Fruit fly (Drosophila melanogaster): ENCODE measurements around the gene Dyro.

Gene Dyro

DNA sequence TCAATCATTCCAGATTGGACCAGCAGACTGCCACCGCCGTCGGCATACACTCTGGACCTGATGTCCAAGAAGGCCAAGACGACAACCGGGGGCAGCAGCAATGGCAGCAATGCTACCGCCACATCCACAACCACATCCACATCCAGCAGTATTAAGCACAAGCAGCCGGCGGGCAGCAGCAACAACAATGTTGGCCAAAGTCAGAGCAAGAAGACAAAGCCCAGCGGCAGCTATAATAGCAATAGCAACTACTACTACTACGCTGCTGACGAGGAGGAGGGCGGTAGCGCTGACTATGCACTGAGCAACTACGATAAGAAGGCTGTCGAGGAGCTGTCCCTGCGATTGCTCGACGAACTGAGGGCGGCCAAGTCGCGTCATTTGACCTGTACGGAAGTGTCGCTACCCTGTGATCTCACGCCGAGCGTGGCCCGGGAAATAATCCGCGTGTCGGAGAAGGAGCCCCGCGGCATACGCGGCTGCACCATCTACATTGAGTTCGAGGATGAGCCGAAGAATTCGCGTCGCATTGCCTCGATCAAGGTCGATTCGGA, 42.0 kb downstream of the Dyro start:
- TF ChIP-seq CG8478 (optimal IDR thresholded peaks at IDR 0.05): no peak
- no peak for TF ChIP-seq CTCF (optimal IDR thresholded peaks at IDR 0.05)

DNA sequence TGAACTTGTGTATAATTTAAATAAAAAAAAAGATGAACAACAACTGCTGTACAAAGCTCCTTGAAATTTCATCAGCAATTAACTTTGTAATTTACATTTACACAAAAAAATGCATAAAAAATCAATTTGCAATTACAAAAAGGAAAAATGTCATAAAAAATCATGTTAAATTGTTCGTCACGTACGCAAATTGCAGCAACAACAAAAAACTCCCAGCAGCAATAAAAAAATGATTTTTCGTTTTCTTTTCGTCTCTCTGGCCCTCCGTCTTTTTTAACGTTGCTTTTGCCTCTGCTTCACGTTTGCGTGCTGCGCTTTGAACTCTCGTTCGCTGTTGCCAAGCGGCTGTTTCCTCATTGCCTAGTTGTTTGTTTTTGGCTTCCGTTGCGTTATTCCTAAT, 42.6 kb downstream of the Dyro start:
- no peak for TF ChIP-seq CG8478 (optimal IDR thresholded peaks at IDR 0.05)
- no peak for TF ChIP-seq CTCF (optimal IDR thresholded peaks at IDR 0.05)

DNA sequence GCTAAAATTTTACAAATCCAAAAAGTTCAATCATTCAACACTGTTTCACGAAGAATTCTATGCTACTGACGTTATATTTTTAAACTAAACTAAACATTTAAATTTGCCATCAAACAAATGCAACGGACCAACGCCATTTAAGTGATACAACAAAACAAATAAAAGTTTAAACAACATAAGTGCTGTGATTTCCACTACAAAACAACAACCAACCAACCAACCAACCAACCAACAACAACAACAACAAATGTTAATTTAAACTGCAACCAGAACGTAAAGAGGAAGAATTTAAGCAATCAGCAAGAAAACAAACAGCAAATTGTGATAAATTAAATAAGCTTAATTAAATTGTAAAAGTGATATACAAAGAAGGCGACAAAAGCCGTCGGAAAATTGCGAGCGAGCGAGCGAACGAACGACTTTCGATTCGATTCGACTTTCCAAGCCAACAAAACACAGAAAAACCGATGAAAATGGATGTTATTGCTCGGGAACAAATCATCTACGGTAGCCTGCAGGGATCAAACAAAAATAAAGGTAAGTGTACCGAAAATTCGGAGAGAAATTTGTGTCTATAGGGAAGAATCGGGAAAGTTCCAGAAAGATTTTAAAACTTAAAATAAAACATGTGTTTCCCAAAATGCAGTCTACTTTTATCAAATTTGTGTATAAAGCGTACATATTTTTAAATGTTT, 43.1 kb downstream of the Dyro start:
- no peak for TF ChIP-seq CG8478 (optimal IDR thresholded peaks at IDR 0.05)
- no peak for TF ChIP-seq CTCF (optimal IDR thresholded peaks at IDR 0.05)

DNA sequence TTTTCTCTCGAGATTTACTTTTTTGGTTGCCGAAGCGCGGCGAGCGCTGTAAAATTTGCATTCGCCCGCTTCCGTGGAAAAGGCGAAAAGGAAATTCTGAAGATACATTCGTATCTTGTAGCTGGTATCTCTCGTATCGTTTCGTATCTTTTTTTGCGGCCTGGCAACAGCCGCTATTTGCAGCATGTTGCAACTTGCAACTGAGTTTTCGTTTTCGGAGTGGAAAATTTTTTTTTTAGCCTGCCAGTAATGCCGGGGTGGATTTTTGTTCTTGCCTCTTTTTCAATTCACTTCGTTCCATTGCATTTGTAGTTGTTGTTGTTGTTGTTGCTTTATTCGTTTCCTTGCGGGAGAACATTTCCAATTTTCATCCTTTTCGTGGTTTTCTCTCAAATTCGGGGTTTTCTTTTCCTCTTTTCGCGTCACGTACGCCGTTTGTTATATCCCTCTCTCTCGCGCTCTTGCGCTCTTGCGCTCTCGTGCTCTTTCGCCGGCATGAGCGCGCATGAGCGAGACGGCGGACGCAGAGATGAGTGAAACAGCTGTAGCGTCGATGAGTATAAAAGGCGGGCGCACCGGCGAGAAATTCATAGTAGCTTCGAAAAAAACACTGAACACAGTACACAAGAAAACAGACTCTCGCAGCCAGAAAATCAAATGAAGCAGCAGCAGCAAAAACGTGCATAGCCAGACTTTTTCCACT, 43.8 kb downstream of the Dyro start, which contains the start of gene scyl:
Gene scyl, plus strand, starts transcription at position 587 of the 703 bp plus-strand sequence.
- TF ChIP-seq CTCF (optimal IDR thresholded peaks at IDR 0.05) (no peak), CG8478 (optimal IDR thresholded peaks at IDR 0.05) (no peak)

DNA sequence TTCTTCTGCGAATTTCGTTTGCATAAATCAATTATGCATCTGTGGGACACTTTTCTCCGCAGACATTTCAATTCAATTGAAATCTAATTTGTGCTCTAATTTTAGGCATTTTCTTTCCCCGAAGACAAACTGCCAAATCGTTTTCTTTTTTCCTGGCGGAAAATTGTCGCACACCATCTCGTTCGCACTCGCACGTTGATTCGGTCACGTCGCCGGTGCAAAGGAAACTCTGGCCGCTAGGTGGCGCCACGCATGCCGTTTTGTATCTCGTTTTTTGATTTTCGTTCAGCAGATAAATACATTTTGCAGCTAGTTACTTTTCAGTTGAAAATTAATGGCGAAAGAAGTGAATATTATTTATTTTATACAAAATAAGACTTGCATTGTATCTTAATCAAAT, 47.4 kb downstream of the Dyro start:
- TF ChIP-seq CTCF (optimal IDR thresholded peaks at IDR 0.05) (peak; percentile 92 to 93), CG8478 (optimal IDR thresholded peaks at IDR 0.05) (no peak)

DNA sequence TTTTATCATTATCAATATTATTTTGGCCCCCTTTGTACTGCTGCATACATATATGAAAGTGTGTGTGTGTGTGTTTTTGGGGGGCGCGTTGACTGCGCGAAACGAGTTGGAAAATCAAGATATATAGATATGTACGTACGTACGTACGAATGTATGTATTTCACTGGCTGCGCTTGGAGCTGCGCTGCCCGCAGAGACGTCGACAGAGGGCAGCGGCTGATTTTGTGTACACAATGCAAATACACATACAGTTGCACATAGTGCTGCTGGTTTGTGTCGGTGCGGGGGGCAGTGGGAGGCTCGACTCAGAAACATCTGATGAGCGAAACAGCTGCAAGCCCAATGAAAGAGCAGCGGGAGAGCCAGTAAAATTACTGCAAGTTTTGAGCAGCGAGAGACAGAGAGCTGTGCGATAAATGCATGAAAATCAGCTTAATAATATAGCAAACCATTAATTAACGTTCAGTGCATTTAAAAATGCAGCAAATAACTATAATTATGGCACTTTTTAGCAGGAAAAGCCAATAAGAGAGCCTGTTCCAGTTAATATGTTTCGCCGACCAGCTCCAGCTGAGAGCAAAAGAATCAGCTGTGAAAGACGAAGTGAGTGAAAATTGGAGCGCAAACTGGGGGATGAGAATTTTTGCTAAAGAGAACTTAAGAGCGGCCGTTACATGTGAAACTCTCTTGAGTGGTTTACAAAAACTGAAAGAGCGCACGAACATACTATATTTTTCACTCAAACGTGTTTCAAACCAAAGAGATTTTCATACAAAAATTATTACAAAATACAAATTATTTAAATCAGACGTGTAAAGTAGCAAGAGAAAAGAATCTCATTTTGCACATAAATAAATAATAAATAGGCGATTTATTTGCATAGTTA, 48.1 kb downstream of the Dyro start:
- TF ChIP-seq CG8478 (optimal IDR thresholded peaks at IDR 0.05): no peak
- TF ChIP-seq CTCF (optimal IDR thresholded peaks at IDR 0.05): no peak

DNA sequence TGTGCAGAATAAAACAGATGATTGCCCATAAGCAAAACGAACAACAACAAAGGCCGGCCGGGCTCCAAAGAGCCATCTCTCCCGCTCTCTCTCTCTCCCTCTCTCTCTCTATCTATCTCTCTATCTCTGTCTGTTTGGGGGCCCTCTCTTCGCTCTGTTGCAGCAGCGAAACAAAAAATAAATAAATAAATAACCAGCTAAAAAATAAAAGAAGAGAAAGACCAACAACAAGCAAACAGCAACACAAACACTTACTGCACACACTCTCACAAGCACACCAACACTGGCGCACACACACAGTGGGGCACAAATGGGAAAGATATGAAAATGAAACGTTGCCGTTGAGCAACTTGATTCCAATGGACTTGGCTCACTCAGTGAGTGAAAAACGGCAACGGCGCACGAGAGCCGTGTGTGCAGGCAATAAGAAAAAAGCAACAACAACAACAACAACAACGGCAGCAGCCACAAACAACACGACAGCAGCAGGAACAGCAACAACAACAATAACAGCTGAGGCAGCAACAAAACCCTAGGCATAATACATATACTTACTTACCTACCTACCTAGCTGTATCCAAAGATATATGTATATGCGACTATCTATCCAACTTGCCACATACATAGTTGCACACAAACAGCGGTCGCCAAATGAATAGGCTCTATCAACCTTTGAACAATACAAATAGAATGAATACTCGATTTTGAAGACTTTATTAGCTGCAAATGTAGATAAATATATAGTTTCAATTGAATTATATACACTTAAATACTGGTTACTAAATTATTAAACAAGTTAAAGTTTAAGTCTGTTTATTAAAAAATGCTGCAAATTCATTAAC, 49.5 kb downstream of the Dyro start:
- TF ChIP-seq CTCF (optimal IDR thresholded peaks at IDR 0.05) (no peak), CG8478 (optimal IDR thresholded peaks at IDR 0.05) (no peak)

DNA sequence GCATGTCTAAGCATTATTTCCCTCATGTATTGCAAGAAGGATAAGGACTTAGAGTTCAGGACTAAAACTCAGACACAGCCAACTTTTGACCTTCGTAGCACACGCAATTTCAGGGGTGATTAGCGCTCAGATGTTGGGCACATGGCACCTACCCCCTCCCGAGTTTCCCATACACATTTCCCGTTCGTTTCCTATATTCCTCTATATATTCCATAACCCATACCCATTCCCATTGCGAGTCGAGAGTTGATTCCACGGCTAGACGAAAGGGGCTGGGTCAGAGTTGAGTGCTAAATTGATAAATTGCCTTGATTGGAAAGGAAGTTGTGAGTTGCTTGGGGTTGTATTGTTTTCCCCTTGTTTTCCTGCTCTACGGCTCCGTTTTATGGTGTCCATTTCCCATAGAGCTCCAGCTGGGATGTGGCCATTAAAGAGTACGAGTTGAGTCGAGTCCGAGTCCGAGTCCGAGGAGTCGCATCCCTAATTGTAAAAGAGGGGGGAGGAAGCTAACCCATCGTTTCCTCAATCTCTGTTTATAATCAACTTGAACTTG, 51.6 kb downstream of the Dyro start:
- TF ChIP-seq CG8478 (optimal IDR thresholded peaks at IDR 0.05) (no peak), CTCF (optimal IDR thresholded peaks at IDR 0.05) (no peak)

DNA sequence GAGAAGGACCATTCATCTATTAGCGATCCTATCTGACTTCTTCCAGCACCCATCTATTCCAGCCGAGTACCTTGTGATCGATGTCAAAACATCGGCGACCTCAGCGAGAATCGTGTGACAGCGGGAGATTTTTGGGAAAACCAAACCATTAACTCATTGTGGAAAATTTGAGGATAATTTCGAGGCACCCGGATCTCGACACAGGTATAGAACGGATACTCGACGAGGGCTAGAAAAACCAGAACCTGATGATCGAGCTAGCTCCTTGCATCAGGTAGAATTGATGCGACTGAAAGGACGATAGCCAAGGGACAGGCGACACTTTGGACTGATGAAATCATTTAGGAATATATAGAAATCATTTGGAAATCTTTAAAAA, 52.4 kb downstream of the Dyro start:
- TF ChIP-seq CG8478 (optimal IDR thresholded peaks at IDR 0.05) (no peak), CTCF (optimal IDR thresholded peaks at IDR 0.05) (no peak)

DNA sequence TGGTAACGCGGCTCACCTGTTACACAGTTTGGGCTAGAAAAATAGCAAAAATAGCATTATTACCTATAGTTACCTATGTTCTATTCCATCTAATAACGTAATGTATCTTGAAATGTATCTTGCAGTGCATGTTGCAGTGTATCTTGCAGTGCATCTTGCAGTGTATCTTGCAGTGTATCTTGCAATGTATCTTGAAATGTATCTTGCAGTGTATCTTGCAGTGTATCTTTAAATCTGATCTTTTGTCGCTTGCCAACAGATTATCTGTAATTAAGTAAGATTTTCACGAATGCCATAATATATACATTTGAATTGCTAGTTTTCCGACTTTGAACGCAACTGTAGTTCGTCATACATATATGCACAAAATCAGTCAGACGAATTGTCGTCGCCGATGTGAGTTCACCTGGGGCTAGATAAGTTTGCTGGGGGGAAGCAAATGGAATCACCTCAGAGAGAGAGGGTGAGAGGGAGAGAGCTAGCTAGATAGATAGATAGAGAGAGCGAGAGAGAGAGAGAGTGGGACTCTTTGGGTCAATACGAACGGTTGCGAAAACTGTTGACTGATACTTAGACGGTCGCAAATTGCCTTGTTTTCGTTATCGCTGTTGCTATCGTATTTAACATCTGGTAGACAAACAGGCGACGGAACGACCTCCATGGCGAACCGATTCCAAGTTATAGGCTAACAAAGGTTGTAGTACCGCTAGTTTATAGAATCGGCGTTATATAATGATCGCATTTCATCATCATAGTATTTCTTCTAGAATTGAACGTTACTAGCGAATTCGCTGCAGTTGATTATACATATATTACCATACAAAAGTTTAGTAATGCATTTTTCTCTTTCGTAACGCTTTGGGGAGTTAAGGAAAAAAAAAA, 53.1 kb downstream of the Dyro start:
- no peak for TF ChIP-seq CG8478 (optimal IDR thresholded peaks at IDR 0.05)
- TF ChIP-seq CTCF (optimal IDR thresholded peaks at IDR 0.05): no peak

DNA sequence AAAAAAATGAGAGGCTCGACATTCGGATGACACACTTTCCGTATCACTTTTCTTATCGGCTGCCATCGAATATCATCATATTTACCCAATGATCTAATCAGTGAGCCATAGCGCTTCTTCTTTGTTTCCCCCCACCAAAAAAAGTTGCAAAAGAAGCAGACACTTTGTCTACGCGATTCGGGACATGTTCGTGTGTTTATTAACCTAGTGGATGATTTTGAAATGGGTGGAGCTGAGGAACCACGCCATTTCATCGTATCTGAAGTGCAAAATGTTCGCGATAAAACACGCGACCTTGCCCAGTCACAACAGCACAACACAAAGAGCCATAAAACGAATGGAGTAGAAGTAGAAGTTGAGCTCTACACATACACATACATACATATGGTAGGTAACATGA, 53.8 kb downstream of the Dyro start:
- TF ChIP-seq CTCF (optimal IDR thresholded peaks at IDR 0.05) (no peak), CG8478 (optimal IDR thresholded peaks at IDR 0.05) (no peak)

DNA sequence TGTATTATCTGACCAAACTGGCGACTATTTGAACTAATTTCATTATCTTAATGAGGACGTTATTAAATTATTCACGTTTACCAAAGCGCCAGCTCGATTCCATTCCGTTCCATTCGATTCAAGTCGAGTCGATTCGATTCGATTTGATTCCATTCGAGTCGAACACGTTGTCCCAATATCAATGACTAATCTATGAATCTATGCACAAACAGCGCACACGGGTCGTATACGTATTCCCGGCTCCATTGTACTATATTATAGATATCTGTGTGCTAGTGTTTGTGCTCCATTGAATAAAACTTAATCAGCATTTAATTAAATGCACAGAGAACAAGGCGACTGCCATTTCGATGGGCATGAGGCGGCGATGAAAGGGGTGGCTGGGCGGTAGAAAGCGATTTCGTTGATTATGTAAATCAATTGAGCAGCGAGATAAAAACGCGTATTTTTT, 56.5 kb downstream of the Dyro start:
- TF ChIP-seq CG8478 (optimal IDR thresholded peaks at IDR 0.05) (no peak), CTCF (optimal IDR thresholded peaks at IDR 0.05) (no peak)

Measured in S2 (cell line).